Worm (Caenorhabditis elegans): ENCODE data around the gene ugt-39.

ugt-39 gene

ce11 chrV:7157089-7157488, at the start of gene ugt-39:
ugt-39 (plus strand) TSS chrV:7157142.
- TF ChIP-seq unc-62 (GFP tag; optimal IDR thresholded peaks at IDR 0.05): no peak

- TF ChIP-seq unc-62 (GFP tag; optimal IDR thresholded peaks at IDR 0.05): no peak
Observed at ce11 chrV:7110370-7110769, 46.6 kb upstream of the ugt-39 start.

- no peak for TF ChIP-seq unc-62 (GFP tag; optimal IDR thresholded peaks at IDR 0.05)
Observed at ce11 chrV:7111276-7111675, 45.7 kb upstream of the ugt-39 start.

ce11 chrV:7112223-7112622, 44.7 kb upstream of the ugt-39 start:
- no peak for TF ChIP-seq unc-62 (GFP tag; optimal IDR thresholded peaks at IDR 0.05)

ce11 chrV:7118796-7119195, 38.1 kb upstream of the ugt-39 start, which contains the start of gene srx-33:
srx-33 (minus strand) TSS chrV:7118896.
- no peak for TF ChIP-seq unc-62 (GFP tag; optimal IDR thresholded peaks at IDR 0.05)

ce11 chrV:7120168-7120567, 36.8 kb upstream of the ugt-39 start, which contains the start of gene srx-34:
srx-34 (minus strand) TSS chrV:7120268.
- no peak for TF ChIP-seq unc-62 (GFP tag; optimal IDR thresholded peaks at IDR 0.05)

- TF ChIP-seq unc-62 (GFP tag; optimal IDR thresholded peaks at IDR 0.05): no peak
Observed at ce11 chrV:7123188-7123708, 33.7 kb upstream of the ugt-39 start, which contains the start of gene lmd-5. lmd-5 (plus strand) TSS chrV:7123658.

- no peak for TF ChIP-seq unc-62 (GFP tag; optimal IDR thresholded peaks at IDR 0.05)
Observed at ce11 chrV:7123979-7124378, 33.0 kb upstream of the ugt-39 start.

ce11 chrV:7129460-7129859, 27.5 kb upstream of the ugt-39 start, which contains the start of gene T01C4.8:
T01C4.8 (minus strand) TSS chrV:7129560.
- TF ChIP-seq unc-62 (GFP tag; optimal IDR thresholded peaks at IDR 0.05): no peak

- TF ChIP-seq unc-62 (GFP tag; optimal IDR thresholded peaks at IDR 0.05): no peak
Observed at ce11 chrV:7130974-7131373, 26.0 kb upstream of the ugt-39 start, which contains the start of gene srx-36. srx-36 (minus strand) TSS chrV:7131074.

- TF ChIP-seq unc-62 (GFP tag; optimal IDR thresholded peaks at IDR 0.05): no peak
Observed at ce11 chrV:7132248-7132647, 24.7 kb upstream of the ugt-39 start, which contains the start of gene sre-10. sre-10 (plus strand) TSS chrV:7132548.

ce11 chrV:7133963-7134362, 23.0 kb upstream of the ugt-39 start, which contains the start of gene F10D2.16:
F10D2.16 (plus strand) TSS chrV:7134263.
- TF ChIP-seq unc-62 (GFP tag; optimal IDR thresholded peaks at IDR 0.05): no peak

ce11 chrV:7136859-7137258, 20.1 kb upstream of the ugt-39 start:
- TF ChIP-seq unc-62 (GFP tag; optimal IDR thresholded peaks at IDR 0.05): no peak

- TF ChIP-seq unc-62 (GFP tag; optimal IDR thresholded peaks at IDR 0.05): no peak
Observed at ce11 chrV:7138320-7138719, 18.6 kb upstream of the ugt-39 start, which contains the start of gene str-112. str-112 (minus strand) TSS chrV:7138420.

ce11 chrV:7140368-7140767, 16.6 kb upstream of the ugt-39 start:
- TF ChIP-seq unc-62 (GFP tag; optimal IDR thresholded peaks at IDR 0.05): no peak

- TF ChIP-seq unc-62 (GFP tag; optimal IDR thresholded peaks at IDR 0.05): no peak
Observed at ce11 chrV:7141864-7142263, 15.1 kb upstream of the ugt-39 start, which contains the start of gene ugt-40. ugt-40 (minus strand) TSS chrV:7141964.

- TF ChIP-seq unc-62 (GFP tag; optimal IDR thresholded peaks at IDR 0.05): no peak
Observed at ce11 chrV:7142661-7143060, 14.3 kb upstream of the ugt-39 start.
